Worm (Caenorhabditis elegans): ENCODE data around the gene Y55D5A.4.

Gene Y55D5A.4

DNA sequence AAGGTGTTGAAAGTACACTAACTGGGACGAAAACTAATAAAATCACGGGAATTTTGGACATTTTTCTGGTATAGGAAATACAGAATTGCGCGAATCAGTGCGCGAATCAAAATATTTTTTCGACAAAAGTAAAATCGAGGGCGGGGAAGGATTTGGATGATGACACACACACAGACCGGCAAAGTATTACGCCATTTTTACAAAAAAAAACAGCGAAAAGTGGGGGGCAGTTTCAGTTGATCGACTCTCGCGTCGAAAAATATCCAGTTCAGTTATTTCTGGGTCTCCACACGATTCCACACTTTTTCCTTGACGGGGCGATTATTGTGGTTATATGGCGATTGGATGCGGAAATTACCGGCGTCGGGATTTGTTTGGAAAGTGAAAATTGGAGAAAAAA lies 43.8 kb downstream of the Y55D5A.4 start, which contains the start of gene H05C05.4:
Gene H05C05.4, minus strand, starts transcription at position 101 of the 400 bp plus-strand sequence.
- TF ChIP-seq lsy-12 (tag; optimal IDR thresholded peaks at IDR 0.05), result no peak
- no peak for TF ChIP-seq elt-1 (tag; optimal IDR thresholded peaks at IDR 0.05)
- no peak for TF ChIP-seq sea-2 (GFP tag; optimal IDR thresholded peaks at IDR 0.05)
- no peak for TF ChIP-seq R02D3.7 (tag; optimal IDR thresholded peaks at IDR 0.05)
- TF ChIP-seq ceh-9 (tag; optimal IDR thresholded peaks at IDR 0.05), result no peak
- TF ChIP-seq nhr-11 (tag; optimal IDR thresholded peaks at IDR 0.05), result no peak
- no peak for TF ChIP-seq nfya-1 (tag; optimal IDR thresholded peaks at IDR 0.05; ENCODE audit: insufficient read depth)
- TF ChIP-seq nhr-76 (tag; optimal IDR thresholded peaks at IDR 0.05), result no peak

DNA sequence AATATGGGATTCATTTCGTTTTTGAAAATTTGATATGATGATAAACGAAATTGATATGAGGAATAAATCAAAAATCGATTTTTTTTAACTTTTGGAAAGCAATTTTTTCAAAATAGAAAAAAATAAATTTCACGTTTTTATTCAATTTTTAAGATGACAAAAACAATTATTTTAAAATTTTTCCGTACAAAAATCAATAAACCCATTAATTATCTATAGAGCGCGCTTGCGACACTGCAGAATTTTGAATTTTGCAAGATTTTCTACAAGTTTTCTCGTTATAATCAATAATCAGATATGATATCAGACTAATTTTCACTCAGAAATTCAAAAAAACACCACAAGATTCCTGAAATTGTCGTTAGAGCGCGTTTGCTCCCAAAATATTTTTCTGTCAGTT lies 45.9 kb downstream of the Y55D5A.4 start, which contains the start of gene R10F2.6:
Gene R10F2.6, minus strand, starts transcription at position 101 of the 400 bp plus-strand sequence.
- no peak for TF ChIP-seq ceh-16 (tag; optimal IDR thresholded peaks at IDR 0.05)
- TF ChIP-seq nfya-1 (tag; optimal IDR thresholded peaks at IDR 0.05; ENCODE audit: insufficient read depth), result no peak
- no peak for TF ChIP-seq skn-1 (tag; optimal IDR thresholded peaks at IDR 0.05)
- TF ChIP-seq ceh-82 (tag; optimal IDR thresholded peaks at IDR 0.05), result no peak
- no peak for TF ChIP-seq elt-1 (tag; optimal IDR thresholded peaks at IDR 0.05)
- no peak for TF ChIP-seq eor-1 (tag; optimal IDR thresholded peaks at IDR 0.05)
- TF ChIP-seq R02D3.7 (tag; optimal IDR thresholded peaks at IDR 0.05), result no peak
- TF ChIP-seq unc-62 (GFP tag; optimal IDR thresholded peaks at IDR 0.05), result no peak
- TF ChIP-seq lsy-12 (tag; optimal IDR thresholded peaks at IDR 0.05), result no peak
- no peak for TF ChIP-seq fos-1 (tag; optimal IDR thresholded peaks at IDR 0.05)
- TF ChIP-seq nhr-28 (tag; optimal IDR thresholded peaks at IDR 0.05), result no peak
- no peak for TF ChIP-seq ceh-28 (tag; optimal IDR thresholded peaks at IDR 0.05)
- no peak for TF ChIP-seq nhr-23 (tag; optimal IDR thresholded peaks at IDR 0.05)
- TF ChIP-seq ceh-9 (tag; optimal IDR thresholded peaks at IDR 0.05), result no peak
- no peak for TF ChIP-seq lin-39 (tag; optimal IDR thresholded peaks at IDR 0.05)
- no peak for TF ChIP-seq zag-1 (tag; optimal IDR thresholded peaks at IDR 0.05)
- no peak for TF ChIP-seq nhr-237 (tag; optimal IDR thresholded peaks at IDR 0.05)
- TF ChIP-seq egl-27 (tag; optimal IDR thresholded peaks at IDR 0.05), result no peak
- no peak for TF ChIP-seq egl-5 (tag; optimal IDR thresholded peaks at IDR 0.05)

DNA sequence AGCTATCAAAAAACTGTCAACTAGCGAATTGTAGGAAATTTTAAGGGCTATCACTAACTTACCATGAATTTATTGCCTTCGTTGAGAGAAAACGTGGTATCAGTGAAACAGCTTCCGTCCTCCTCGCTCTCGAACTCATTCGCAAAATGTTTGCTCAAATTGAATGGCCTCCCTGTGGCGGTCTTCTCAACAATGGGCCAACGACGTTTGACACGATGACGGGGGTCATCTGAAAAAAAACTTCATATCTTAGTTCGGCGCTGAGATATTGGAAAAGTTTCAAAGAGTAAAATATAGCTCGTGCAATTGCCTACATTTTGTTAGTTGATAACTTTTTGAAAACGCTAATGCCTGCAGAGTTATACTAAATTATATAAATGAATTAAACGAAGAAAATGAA lies 48.3 kb downstream of the Y55D5A.4 start:
- TF ChIP-seq skn-1 (tag; optimal IDR thresholded peaks at IDR 0.05) (no peak), daf-12 (tag; optimal IDR thresholded peaks at IDR 0.05) (no peak), mdl-1 (tag; optimal IDR thresholded peaks at IDR 0.05) (no peak), lsy-12 (tag; optimal IDR thresholded peaks at IDR 0.05) (no peak), nhr-25 (tag; optimal IDR thresholded peaks at IDR 0.05) (no peak), nhr-28 (tag; optimal IDR thresholded peaks at IDR 0.05) (no peak), elt-2 (tag; optimal IDR thresholded peaks at IDR 0.05) (no peak), ztf-4 (tag; optimal IDR thresholded peaks at IDR 0.05) (no peak), ama-1 (optimal IDR thresholded peaks at IDR 0.05) (no peak)
